Fruit fly (Drosophila melanogaster) whole organism, prepupa: Measurements from ENCODE around the gene P5CDh2.
A peak's percentile ranks its signal among the peaks of the same experiment; 100 is the strongest.

Experiments used
- Blimp-1 ChIP-seq: fragments of 200-800 bp; sonication (Bioruptor generic); optimal IDR thresholded peaks from 3 replicates; lab custom pipeline; 2017; ENCODE audit warnings: missing biosample characterization, missing genetic modification characterization, mild to moderate bottlenecking, moderate library complexity, missing genetic modification reagents
- CG11294 ChIP-seq: fragments of 200-800 bp; sonication (Bioruptor generic); IDR thresholded peaks from 2 replicates; pipeline ENCODE4 v1.3.6; 2022; ENCODE audit warnings: missing biosample characterization, missing genetic modification characterization
- CG34406 ChIP-seq: fragments of 200-800 bp; sonication (Bioruptor generic); optimal IDR thresholded peaks from 3 replicates; lab custom pipeline; 2016; ENCODE audit warnings: missing biosample characterization, missing genetic modification characterization
- CG6808 ChIP-seq: fragments of 200-800 bp; sonication (Bioruptor generic); optimal IDR thresholded peaks from 3 replicates; lab custom pipeline; 2017; ENCODE audit warnings: missing biosample characterization, missing genetic modification characterization, mild to moderate bottlenecking, moderate library complexity, missing genetic modification reagents
- CG8119 ChIP-seq: fragments of 200-800 bp; sonication (Bioruptor generic); IDR thresholded peaks from 3 replicates; pipeline ENCODE4 v1.3.6; 2022; ENCODE audit warnings: missing biosample characterization, missing genetic modification characterization
- Lpt ChIP-seq: fragments of 200-800 bp; sonication (Bioruptor generic); optimal IDR thresholded peaks from 3 replicates; lab custom pipeline; 2016; ENCODE audit warnings: missing biosample characterization, missing genetic modification characterization
- achi ChIP-seq: fragments of 200-800 bp; sonication (Bioruptor generic); optimal IDR thresholded peaks from 3 replicates; lab custom pipeline; 2016; ENCODE audit warnings: missing biosample characterization, missing genetic modification characterization
- dsx ChIP-seq: fragments of 200-800 bp; optimal IDR thresholded peaks from 3 replicates; lab custom pipeline; 2019; ENCODE audit warnings: missing biosample characterization, mild to moderate bottlenecking, missing genetic modification characterization, moderate library complexity; ENCODE audit not compliant: poor library complexity, severe bottlenecking
- lz ChIP-seq: fragments of 200-800 bp; sonication (Bioruptor generic); optimal IDR thresholded peaks from 3 replicates; lab custom pipeline; 2016; ENCODE audit warnings: missing biosample characterization, missing genetic modification characterization
- svp ChIP-seq: fragments of 200-800 bp; sonication (Bioruptor generic); peaks from one replicate; lab custom pipeline; 2016; ENCODE audit warnings: missing biosample characterization, missing genetic modification characterization

DNA sequence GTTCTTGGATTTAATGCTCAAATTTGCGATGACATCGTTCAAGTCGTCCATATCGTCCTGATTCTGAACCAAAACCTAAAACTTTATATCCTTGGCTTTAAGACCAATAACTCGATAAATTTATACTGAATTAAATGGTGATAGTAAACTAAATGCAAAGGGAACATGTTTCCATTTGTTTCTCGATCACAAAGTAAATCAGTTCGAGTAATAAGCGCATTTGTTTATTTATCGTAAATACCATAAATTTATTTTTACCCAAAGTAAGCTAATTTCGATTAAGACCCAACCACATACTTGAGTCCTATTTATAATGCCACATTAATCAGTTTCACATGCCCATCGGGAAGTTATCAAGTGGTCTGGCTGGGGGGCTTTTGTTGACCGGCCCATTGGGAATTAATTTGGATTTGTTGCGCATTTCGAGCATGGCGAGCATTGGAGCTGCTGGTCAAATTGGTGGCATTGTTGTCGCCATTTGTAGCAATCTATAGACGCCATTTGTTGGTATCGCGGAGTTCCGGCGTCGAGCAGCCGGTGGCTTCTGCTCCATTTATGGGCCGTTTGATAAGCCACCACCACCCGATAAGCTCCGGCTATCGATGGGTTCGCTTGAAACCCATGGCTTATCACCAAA lies 8.2 kb upstream of the P5CDh2 start, which contains the start of gene CG31174:
- TF ChIP-seq CG11294 (GFP tag; lab: Robert Waterston, UW) = no peak
- TF ChIP-seq lz (GFP tag; lab: Kevin White, UChicago) = no peak
- no peak for TF ChIP-seq achi (GFP tag; lab: Kevin White, UChicago)
- no peak for TF ChIP-seq CG6808 (GFP tag; lab: Kevin White, UChicago)
- no peak for TF ChIP-seq CG34406 (GFP tag; lab: Kevin White, UChicago)
- TF ChIP-seq dsx (GFP tag; lab: Kevin White, UChicago) = no peak
- no peak for TF ChIP-seq Lpt (GFP tag; lab: Kevin White, UChicago)
- no peak for TF ChIP-seq CG8119 (GFP tag; lab: Robert Waterston, UW)
- TF ChIP-seq Blimp-1 = no peak
- peak; percentile 77 for TF ChIP-seq svp (GFP tag; lab: Kevin White, UChicago)
